Fruit fly (Drosophila melanogaster): ENCODE data around the gene Gr28b.

DNA sequence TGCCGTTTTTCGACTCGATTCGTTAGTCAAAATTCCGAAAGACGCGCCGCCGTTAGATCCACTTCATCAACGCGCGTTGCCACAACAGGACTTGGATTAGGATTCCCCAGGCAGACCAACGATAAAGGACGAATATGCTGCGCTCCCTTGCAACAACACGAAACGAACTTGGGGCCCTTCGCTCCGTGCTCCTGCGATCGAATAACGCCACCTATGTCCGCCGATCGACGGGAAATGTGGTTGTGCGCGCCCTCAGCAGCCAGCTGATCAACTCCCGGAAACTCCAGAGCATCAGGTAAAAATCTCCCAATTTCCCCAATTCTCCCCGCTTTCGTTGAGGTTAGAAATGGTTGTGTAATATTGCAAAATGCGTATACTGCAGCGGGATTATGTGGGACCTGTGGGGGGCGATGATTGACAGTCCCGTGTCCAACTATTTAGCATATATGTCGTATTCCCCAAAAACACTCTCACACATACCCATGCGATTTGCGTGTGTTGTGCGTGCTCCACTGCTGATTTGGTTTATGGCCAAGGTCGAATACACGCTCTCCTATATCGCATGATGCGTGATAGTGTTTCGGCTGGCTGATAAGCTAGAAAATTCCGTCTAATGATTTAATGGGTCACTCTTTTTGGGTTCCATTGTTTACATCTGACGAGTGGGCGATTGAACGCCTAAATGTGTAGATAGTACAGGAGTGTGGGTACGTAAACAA lies 34.8 kb downstream of the Gr28b start:
- TF ChIP-seq Ets98B (GFP tag; IDR thresholded peaks at IDR 0.05), result no peak
- TF ChIP-seq CG13204 (GFP tag; optimal IDR thresholded peaks at IDR 0.05), result no peak
- no peak for TF ChIP-seq CG4496 (GFP tag; IDR thresholded peaks at IDR 0.05)
- no peak for TF ChIP-seq CG17806 (tag; optimal IDR thresholded peaks at IDR 0.05)
- TF ChIP-seq Pif1A (GFP tag; optimal IDR thresholded peaks at IDR 0.05), result no peak
- no peak for TF ChIP-seq CG9948 (tag; optimal IDR thresholded peaks at IDR 0.05)
- TF ChIP-seq fd96Ca (GFP tag; IDR thresholded peaks at IDR 0.05), result no peak
- TF ChIP-seq CG10348 (GFP tag; IDR thresholded peaks at IDR 0.05), result no peak
- no peak for TF ChIP-seq gl (tag; optimal IDR thresholded peaks at IDR 0.05)
- TF ChIP-seq CG8159 (tag; optimal IDR thresholded peaks at IDR 0.05), result no peak
- peak; percentile 17 for TF ChIP-seq EcR (GFP tag; optimal IDR thresholded peaks at IDR 0.05)

Measured in whole organism, pupa.